Worm (Caenorhabditis elegans): ENCODE data around the gene F53F4.11.

ce11 chrV:13647617-13648016, 23.3 kb upstream of the F53F4.11 start:
- TF ChIP-seq nhr-21 (tag; optimal IDR thresholded peaks at IDR 0.05) (no peak), unc-39 (tag; optimal IDR thresholded peaks at IDR 0.05) (no peak), lin-39 (tag; optimal IDR thresholded peaks at IDR 0.05) (no peak), nhr-25 (tag; optimal IDR thresholded peaks at IDR 0.05) (no peak), egl-27 (tag; optimal IDR thresholded peaks at IDR 0.05) (no peak), lin-13 (GFP tag; optimal IDR thresholded peaks at IDR 0.05) (no peak), aly-2 (tag; optimal IDR thresholded peaks at IDR 0.05) (no peak)
